Fruit fly (Drosophila melanogaster) whole organism, embryonic: Measurements from ENCODE around the gene CG17906.

Experiments
- B-H2 ChIP-seq: fragments of 200-800 bp; sonication (Bioruptor generic); optimal IDR thresholded peaks from 2 replicates; lab custom pipeline; 2018; ENCODE audit warnings: missing biosample characterization, mild to moderate bottlenecking, missing genetic modification characterization
- Bdp1 ChIP-seq: fragments of 200-800 bp; sonication (Bioruptor generic); optimal IDR thresholded peaks from 3 replicates; lab custom pipeline; 2016; ENCODE audit warnings: missing biosample characterization, missing genetic modification characterization
- Blimp-1 ChIP-seq: fragments of 200-800 bp; sonication (Bioruptor generic); optimal IDR thresholded peaks from 3 replicates; lab custom pipeline; 2018; ENCODE audit warnings: missing biosample characterization, missing genetic modification characterization, mild to moderate bottlenecking, moderate library complexity, missing genetic modification reagents
- CG10366 ChIP-seq: fragments of 200-800 bp; sonication (Bioruptor generic); IDR thresholded peaks from 2 replicates; pipeline ENCODE4 v1.3.6; 2022; ENCODE audit warnings: missing biosample characterization, missing genetic modification characterization
- CG10959 ChIP-seq: fragments of 200-800 bp; sonication (Bioruptor generic); IDR thresholded peaks from 2 replicates; pipeline ENCODE4 v1.3.6; 2022; ENCODE audit warnings: missing biosample characterization, missing genetic modification characterization
- CG10979 ChIP-seq: fragments of 200-800 bp; sonication (Bioruptor generic); optimal IDR thresholded peaks from 2 replicates; lab custom pipeline; 2018; ENCODE audit warnings: missing biosample characterization, mild to moderate bottlenecking, missing genetic modification characterization, moderate library complexity
- CG11398 ChIP-seq: fragments of 200-800 bp; sonication (Bioruptor generic); optimal IDR thresholded peaks from 2 replicates; lab custom pipeline; 2016; ENCODE audit warnings: missing biosample characterization, missing genetic modification characterization
- CG11560 ChIP-seq: fragments of 200-800 bp; sonication (Bioruptor generic); IDR thresholded peaks from 3 replicates; pipeline ENCODE4 v1.3.6; 2022; ENCODE audit warnings: missing biosample characterization, missing genetic modification characterization
- CG14667 ChIP-seq: fragments of 200-800 bp; sonication (Bioruptor generic); IDR thresholded peaks from 2 replicates; pipeline ENCODE4 v1.3.6; 2022; ENCODE audit warnings: missing biosample characterization, missing genetic modification characterization
- CG15479 ChIP-seq: fragments of 200-800 bp; sonication (Bioruptor generic); optimal IDR thresholded peaks from 3 replicates; lab custom pipeline; 2019; ENCODE audit warnings: missing biosample characterization, mild to moderate bottlenecking, missing genetic modification characterization, moderate library complexity
- CG1602 ChIP-seq: fragments of 200-800 bp; sonication (Bioruptor generic); optimal IDR thresholded peaks from 3 replicates; lab custom pipeline; 2016; ENCODE audit warnings: missing biosample characterization, missing genetic modification characterization
- CG18476 ChIP-seq: fragments of 200-800 bp; sonication (Bioruptor generic); optimal IDR thresholded peaks from 2 replicates; lab custom pipeline; 2016; ENCODE audit warnings: missing biosample characterization, mild to moderate bottlenecking, missing genetic modification characterization
- CG2678 ChIP-seq: fragments of 200-800 bp; sonication (Bioruptor generic); optimal IDR thresholded peaks from 3 replicates; lab custom pipeline; 2019; ENCODE audit warnings: missing biosample characterization, mild to moderate bottlenecking, missing genetic modification characterization, moderate library complexity
- CG2889 ChIP-seq: fragments of 200-800 bp; sonication (Bioruptor generic); IDR thresholded peaks from 3 replicates; pipeline ENCODE4 v1.3.6; 2022; ENCODE audit warnings: missing biosample characterization, missing genetic modification characterization
- CG30403 ChIP-seq: fragments of 200-800 bp; sonication (Bioruptor generic); optimal IDR thresholded peaks from 3 replicates; lab custom pipeline; 2016; ENCODE audit warnings: missing biosample characterization, missing genetic modification characterization
- CG31441 ChIP-seq: fragments of 200-800 bp; sonication (Bioruptor generic); IDR thresholded peaks from 2 replicates; pipeline ENCODE4 v1.3.6; 2022; ENCODE audit warnings: missing biosample characterization, missing genetic modification characterization
- CG5180 ChIP-seq: fragments of 200-800 bp; sonication (Bioruptor generic); optimal IDR thresholded peaks from 3 replicates; lab custom pipeline; 2017; ENCODE audit warnings: missing biosample characterization, missing genetic modification characterization, mild to moderate bottlenecking, moderate library complexity, missing genetic modification reagents
- CG7786 ChIP-seq: fragments of 200-800 bp; sonication (Bioruptor generic); optimal IDR thresholded peaks from 2 replicates; lab custom pipeline; 2016; ENCODE audit warnings: missing biosample characterization, missing genetic modification characterization
- Dip3 ChIP-seq: fragments of 200-800 bp; sonication (Bioruptor generic); optimal IDR thresholded peaks from 3 replicates; lab custom pipeline; 2016; ENCODE audit warnings: missing biosample characterization, missing genetic modification characterization
- Doc2 ChIP-seq: fragments of 200-800 bp; sonication (Bioruptor generic); IDR thresholded peaks from 2 replicates; pipeline ENCODE4 v1.3.6; 2022; ENCODE audit warnings: missing biosample characterization, missing genetic modification characterization
- Dp ChIP-seq: fragments of 200-800 bp; sonication (Bioruptor generic); optimal IDR thresholded peaks from 2 replicates; lab custom pipeline; 2018; ENCODE audit warnings: missing biosample characterization, mild to moderate bottlenecking, missing genetic modification characterization, moderate library complexity
- E2f2 ChIP-seq: fragments of 200-800 bp; sonication (Bioruptor generic); IDR thresholded peaks from 2 replicates; pipeline ENCODE4 v1.3.6; 2022; ENCODE audit warnings: missing biosample characterization, missing genetic modification characterization
- Fer2 ChIP-seq: fragments of 200-800 bp; sonication (Bioruptor generic); optimal IDR thresholded peaks from 2 replicates; lab custom pipeline; 2018; ENCODE audit warnings: missing biosample characterization, mild to moderate bottlenecking, missing genetic modification characterization, moderate library complexity
- Gsc ChIP-seq: fragments of 200-800 bp; sonication (Bioruptor generic); IDR thresholded peaks from 2 replicates; pipeline ENCODE4 v1.3.6; 2022; ENCODE audit warnings: missing biosample characterization, missing genetic modification characterization
- H2.0 ChIP-seq: fragments of 200-800 bp; sonication (Bioruptor generic); IDR thresholded peaks from 2 replicates; pipeline ENCODE4 v1.3.6; 2022; ENCODE audit warnings: missing biosample characterization, missing genetic modification characterization
- Hand ChIP-seq: fragments of 200-800 bp; sonication (Bioruptor generic); optimal IDR thresholded peaks from 2 replicates; lab custom pipeline; 2017; ENCODE audit warnings: mild to moderate bottlenecking, missing biosample characterization, missing genetic modification reagents, missing genetic modification characterization
- Hr78 ChIP-seq, 2 experiments: fragments of 200-800 bp in 1 of 2; fragments of >200 bp in 1 of 2; sonication (Bioruptor generic) in 1 of 2; optimal IDR thresholded peaks; 2 replicates each; lab custom pipeline; 2017 to 2019; ENCODE audit warnings: missing biosample characterization in 2 of 2, missing genetic modification characterization in 2 of 2, mild to moderate bottlenecking in 1 of 2, moderate library complexity in 1 of 2
- Rx ChIP-seq: fragments of 200-800 bp; sonication (Bioruptor generic); IDR thresholded peaks from 2 replicates; pipeline ENCODE4 v1.3.6; 2022; ENCODE audit warnings: missing biosample characterization, missing genetic modification characterization
- Sin3A ChIP-seq: fragments of >200 bp; optimal IDR thresholded peaks from 2 replicates; lab custom pipeline; 2018
- Six4 ChIP-seq: fragments of 200-800 bp; sonication (Bioruptor generic); optimal IDR thresholded peaks from 2 replicates; lab custom pipeline; 2016; ENCODE audit warnings: missing biosample characterization, missing genetic modification characterization
- abd-A ChIP-seq: fragments of 200-800 bp; sonication (Bioruptor generic); optimal IDR thresholded peaks from 3 replicates; lab custom pipeline; 2019; ENCODE audit warnings: missing biosample characterization, mild to moderate bottlenecking, missing genetic modification characterization, moderate library complexity
- ac ChIP-seq: fragments of 200-800 bp; sonication (Bioruptor generic); optimal IDR thresholded peaks from 3 replicates; lab custom pipeline; 2017; ENCODE audit warnings: missing biosample characterization, mild to moderate bottlenecking, missing genetic modification characterization
- fd96Cb ChIP-seq: fragments of 200-800 bp; sonication (Bioruptor generic); optimal IDR thresholded peaks from 2 replicates; lab custom pipeline; 2018; ENCODE audit warnings: missing biosample characterization, mild to moderate bottlenecking, missing genetic modification characterization, moderate library complexity
- grn ChIP-seq: fragments of 200-800 bp; sonication (Bioruptor generic); optimal IDR thresholded peaks from 3 replicates; lab custom pipeline; 2017; ENCODE audit warnings: missing biosample characterization, missing genetic modification characterization
- gro ChIP-seq: fragments of 200-800 bp; sonication (Bioruptor generic); optimal IDR thresholded peaks from 2 replicates; lab custom pipeline; 2016; ENCODE audit warnings: missing biosample characterization, missing genetic modification characterization
- ham ChIP-seq: fragments of 200-800 bp; sonication (Bioruptor generic); IDR thresholded peaks from 2 replicates; pipeline ENCODE4 v1.3.6; 2022; ENCODE audit warnings: missing biosample characterization, missing genetic modification characterization
- hth ChIP-seq: fragments of >200 bp; optimal IDR thresholded peaks from 2 replicates; lab custom pipeline; 2017; ENCODE audit warnings: inconsistent platforms
- lbe ChIP-seq: fragments of 200-800 bp; sonication (Bioruptor generic); optimal IDR thresholded peaks from 2 replicates; lab custom pipeline; 2016; ENCODE audit warnings: missing biosample characterization, mild to moderate bottlenecking, missing genetic modification characterization
- nmo ChIP-seq: fragments of 200-800 bp; sonication (Bioruptor generic); optimal IDR thresholded peaks from 2 replicates; lab custom pipeline; 2018; ENCODE audit warnings: missing biosample characterization, mild to moderate bottlenecking, missing genetic modification characterization, moderate library complexity
- onecut ChIP-seq: fragments of 200-800 bp; sonication (Bioruptor generic); IDR thresholded peaks from 2 replicates; pipeline ENCODE4 v1.3.6; 2022; ENCODE audit warnings: missing biosample characterization, missing genetic modification characterization
- org-1 ChIP-seq: fragments of 200-800 bp; sonication (Bioruptor generic); optimal IDR thresholded peaks from 2 replicates; lab custom pipeline; 2017; ENCODE audit warnings: missing biosample characterization, missing genetic modification characterization
- phol ChIP-seq: fragments of 200-800 bp; sonication (Bioruptor generic); optimal IDR thresholded peaks from 3 replicates; lab custom pipeline; 2018; ENCODE audit warnings: missing biosample characterization, mild to moderate bottlenecking, missing genetic modification characterization, moderate library complexity
- row ChIP-seq: fragments of 200-800 bp; sonication (Bioruptor generic); IDR thresholded peaks from 3 replicates; pipeline ENCODE4 v1.3.6; 2022; ENCODE audit warnings: missing biosample characterization, missing genetic modification characterization
- sc ChIP-seq, 3 experiments: fragments of >200 bp in 2 of 3; fragments of 200-800 bp in 1 of 3; sonication (Bioruptor generic) in 1 of 3; optimal IDR thresholded peaks; 2 replicates in 2 of 3; 3 replicates in 1 of 3; lab custom pipeline; 2017; ENCODE audit warnings: mild to moderate bottlenecking in 1 of 3, missing biosample characterization in 1 of 3, missing genetic modification characterization in 1 of 3, missing genetic modification reagents in 1 of 3
- scrt ChIP-seq: fragments of 200-800 bp; sonication (Bioruptor generic); optimal IDR thresholded peaks from 2 replicates; lab custom pipeline; 2018; ENCODE audit warnings: missing biosample characterization, mild to moderate bottlenecking, missing genetic modification characterization, moderate library complexity
- sna ChIP-seq: fragments of 200-800 bp; sonication (Bioruptor generic); IDR thresholded peaks from 2 replicates; pipeline ENCODE4 v1.3.6; 2022; ENCODE audit warnings: missing biosample characterization, missing genetic modification characterization; ENCODE audit not compliant: partially characterized antibody
- zfh1 ChIP-seq: fragments of 200-800 bp; sonication (Bioruptor generic); IDR thresholded peaks from 3 replicates; pipeline ENCODE4 v1.3.6; 2022; ENCODE audit warnings: missing biosample characterization, missing genetic modification characterization

CG17906 gene

DNA sequence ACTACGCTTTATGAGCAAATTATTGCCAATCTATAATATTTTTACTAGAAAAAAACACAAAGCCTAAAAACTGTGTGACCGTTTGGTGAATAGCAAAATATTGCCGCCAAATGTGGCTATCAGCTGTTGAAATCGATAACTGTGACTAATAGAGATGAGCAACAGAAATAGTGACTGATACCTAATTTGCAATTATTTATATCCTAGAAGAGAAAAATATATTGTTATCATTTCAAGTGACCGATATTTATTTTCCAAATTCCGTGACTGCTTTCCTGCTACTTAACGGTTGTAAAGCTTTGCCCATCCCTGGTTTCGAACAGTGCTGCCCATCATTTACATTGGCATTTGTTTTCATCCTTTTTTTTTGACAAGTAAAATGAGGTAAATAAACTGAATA, 3.1 kb downstream of the CG17906 start, which contains the start of the genes alien and CG18661 (continued):
- TF ChIP-seq Hr78 (GFP tag; optimal IDR thresholded peaks at IDR 0.05; lab: Kevin White, UChicago) = no peak
- no peak for TF ChIP-seq sc (optimal IDR thresholded peaks at IDR 0.05; lab: Kevin White, UChicago)
- TF ChIP-seq sc (GFP tag; optimal IDR thresholded peaks at IDR 0.05; lab: Kevin White, UChicago) = no peak
- TF ChIP-seq zfh1 = peak; percentile 88
- peak; percentile 80 for TF ChIP-seq CG14667 (GFP tag; lab: Robert Waterston, UW)
- peak; percentile 81 for TF ChIP-seq CG2889 (GFP tag; lab: Robert Waterston, UW)
- peak; percentile 97 for TF ChIP-seq CG10366 (GFP tag; lab: Robert Waterston, UW)
- TF ChIP-seq hth (lab: Kevin White, UChicago) = no peak
- 0 out of 2 replicates have a peak, but pooled peaks have one; percentile 6 for TF ChIP-seq Doc2 (GFP tag; lab: Robert Waterston, UW)
- TF ChIP-seq B-H2 = peak; percentile 48
- peak; percentile 88 for TF ChIP-seq CG31441 (GFP tag; lab: Robert Waterston, UW)
- TF ChIP-seq phol (tag; lab: Kevin White, UChicago) = peak; percentile 81
- peak; percentile 87 for TF ChIP-seq CG30403 (GFP tag; lab: Kevin White, UChicago)
- TF ChIP-seq Blimp-1 (GFP tag; lab: Kevin White, UChicago) = peak; percentile 48
- TF ChIP-seq Dip3 (GFP tag; lab: Kevin White, UChicago) = peak; percentile 95
- peak; percentile 43 for TF ChIP-seq Fer2 (tag; lab: Kevin White, UChicago)
- peak; percentile 71; the same call in 1 of the 2 replicates for TF ChIP-seq ham (GFP tag; lab: Robert Waterston, UW)
- peak; percentile 33 for TF ChIP-seq scrt (GFP tag; lab: Kevin White, UChicago)
- peak; percentile 67; the same call in 2 of the 3 replicates for TF ChIP-seq CG11560 (tag; lab: Robert Waterston, UW)
- TF ChIP-seq abd-A (tag; lab: Kevin White, UChicago) = no peak
- TF ChIP-seq Bdp1 (GFP tag; lab: Kevin White, UChicago) = peak; percentile 25
- TF ChIP-seq Rx (GFP tag; lab: Robert Waterston, UW) = peak; percentile 79
- TF ChIP-seq onecut (GFP tag; lab: Robert Waterston, UW) = peak; percentile 89
- peak; percentile 90 for TF ChIP-seq fd96Cb (tag; lab: Kevin White, UChicago)
- TF ChIP-seq row = peak; percentile 97
- peak; percentile 88 for TF ChIP-seq CG10959 (GFP tag; lab: Robert Waterston, UW)
- peak; percentile 48; the same call in 1 of the 2 replicates for TF ChIP-seq Gsc
- no peak for TF ChIP-seq CG5180 (GFP tag; lab: Kevin White, UChicago)
- peak; percentile 24 for TF ChIP-seq CG11398
- TF ChIP-seq CG15479 = no peak
- TF ChIP-seq grn (GFP tag; lab: Kevin White, UChicago) = peak; percentile 69
- peak; percentile 86 for TF ChIP-seq CG7786 (GFP tag; lab: Kevin White, UChicago)
- peak; percentile 61 for TF ChIP-seq CG2678 (tag; lab: Kevin White, UChicago)
- TF ChIP-seq CG1602 (GFP tag; lab: Kevin White, UChicago) = peak; percentile 76
- TF ChIP-seq E2f2 (GFP tag; lab: Robert Waterston, UW) = peak; percentile 66
- TF ChIP-seq org-1 (GFP tag; lab: Kevin White, UChicago) = peak; percentile 51
- TF ChIP-seq nmo = peak; percentile 82
- peak; percentile 22 for TF ChIP-seq CG18476
- TF ChIP-seq sna (GFP tag; lab: Robert Waterston, UW) = 0 out of 2 replicates have a peak, but pooled peaks have one; percentile 14
- TF ChIP-seq Six4 (GFP tag; lab: Kevin White, UChicago) = peak; percentile 45
- TF ChIP-seq H2.0 (GFP tag; lab: Robert Waterston, UW) = peak; percentile 98
- TF ChIP-seq ac = no peak
- peak; percentile 52 for TF ChIP-seq Sin3A (lab: Kevin White, UChicago)
- no peak for TF ChIP-seq Hand (GFP tag; lab: Kevin White, UChicago)
- peak; percentile 44 for TF ChIP-seq Dp (GFP tag; lab: Kevin White, UChicago)
- TF ChIP-seq CG10979 (tag; lab: Kevin White, UChicago) = peak; percentile 79
- TF ChIP-seq lbe (GFP tag; lab: Kevin White, UChicago) = no peak
- peak; percentile 65 for TF ChIP-seq gro (GFP tag; lab: Kevin White, UChicago)
